Fruit fly (Drosophila melanogaster): ENCODE results near the gene Bcat.

dm6 chrX:13369438-13369837 lies 27.3 kb upstream of the Bcat start:
- TF ChIP-seq CG8478 (optimal IDR thresholded peaks at IDR 0.05), result no peak
- no peak for TF ChIP-seq pan (optimal IDR thresholded peaks at IDR 0.05)
- no peak for TF ChIP-seq usp (GFP tag; optimal IDR thresholded peaks at IDR 0.05)
- no peak for TF ChIP-seq psq (optimal IDR thresholded peaks at IDR 0.05)
- TF ChIP-seq Dll (optimal IDR thresholded peaks at IDR 0.05), result no peak
- no peak for TF ChIP-seq EcR (GFP tag; optimal IDR thresholded peaks at IDR 0.05)

Measured in whole organism.